Fruit fly (Drosophila melanogaster): Measurements from ENCODE around the gene vls.

The vls gene

dm6 chr2L:20097105-20097631 is 31.7 kb upstream of the vls start, which contains the start of the genes mRpS18B and Kua (continued):
- TF ChIP-seq hkb (optimal IDR thresholded peaks at IDR 0.05) (no peak), hkb (GFP tag; IDR thresholded peaks at IDR 0.05) (peak; percentile 53), CkIIα-i1 (GFP tag; IDR thresholded peaks at IDR 0.05) (no peak), otp (GFP tag; IDR thresholded peaks at IDR 0.05) (peak; percentile 40; the same call in 1 of the 3 replicates), cas (GFP tag; IDR thresholded peaks at IDR 0.05) (no peak), CG10366 (GFP tag; IDR thresholded peaks at IDR 0.05) (peak; percentile 31; the same call in 1 of the 2 replicates), exex (tag; optimal IDR thresholded peaks at IDR 0.05) (no peak), CG17802 (tag; optimal IDR thresholded peaks at IDR 0.05) (peak; percentile 9), Side (GFP tag; optimal IDR thresholded peaks at IDR 0.05) (no peak), Lhr (GFP tag; optimal IDR thresholded peaks at IDR 0.05) (peak; percentile 45), ken (GFP tag; IDR thresholded peaks at IDR 0.05) (peak; percentile 71), ro (GFP tag; IDR thresholded peaks at IDR 0.05) (no peak), CG32772 (GFP tag; IDR thresholded peaks at IDR 0.05) (no peak), zfh2 (GFP tag; optimal IDR thresholded peaks at IDR 0.05) (no peak), dysf (GFP tag; IDR thresholded peaks at IDR 0.05) (peak; percentile 57; the same call in 2 of the 3 replicates), z (GFP tag; IDR thresholded peaks at IDR 0.05) (no peak), maf-S (GFP tag; optimal IDR thresholded peaks at IDR 0.05) (no peak), stwl (tag; optimal IDR thresholded peaks at IDR 0.05) (no peak), CG11093 (GFP tag; IDR thresholded peaks at IDR 0.05) (no peak), CG6791 (GFP tag; IDR thresholded peaks at IDR 0.05; ENCODE audit: partially characterized antibody) (no peak), stc (GFP tag; IDR thresholded peaks at IDR 0.05) (peak; percentile 23; the same call in 1 of the 2 replicates), Bteb2 (GFP tag; optimal IDR thresholded peaks at IDR 0.05) (no peak), trem (tag; optimal IDR thresholded peaks at IDR 0.05) (peak; percentile 54), abd-A (tag; optimal IDR thresholded peaks at IDR 0.05) (no peak), Drgx (GFP tag; IDR thresholded peaks at IDR 0.05) (peak; percentile 55; the same call in 1 of the 2 replicates), Gug (GFP tag; IDR thresholded peaks at IDR 0.05) (no peak; the same call in 3 of the 4 replicates), gfzf (GFP tag; optimal IDR thresholded peaks at IDR 0.05) (no peak), CG4404 (GFP tag; IDR thresholded peaks at IDR 0.05) (peak; percentile 36; the same call in 1 of the 2 replicates), Mes4 (GFP tag; optimal IDR thresholded peaks at IDR 0.05) (no peak), sens (GFP tag) (peak; percentile 90), Spps (tag; optimal IDR thresholded peaks at IDR 0.05) (no peak), org-1 (GFP tag; optimal IDR thresholded peaks at IDR 0.05) (no peak), jigr1 (GFP tag; IDR thresholded peaks at IDR 0.05) (no peak), ERR (GFP tag; optimal IDR thresholded peaks at IDR 0.05) (no peak), caup (GFP tag; optimal IDR thresholded peaks at IDR 0.05; ENCODE audit: severe bottlenecking) (peak; percentile 28), CG6254 (GFP tag; optimal IDR thresholded peaks at IDR 0.05) (peak; percentile 23), hb (GFP tag; IDR thresholded peaks at IDR 0.05; ENCODE audit: partially characterized antibody) (no peak), CG6272 (GFP tag; IDR thresholded peaks at IDR 0.05) (peak; percentile 43; the same call in 1 of the 2 replicates), bbx (GFP tag; IDR thresholded peaks at IDR 0.05; ENCODE audit: partially characterized antibody) (peak; percentile 60; the same call in 1 of the 2 replicates), CG30020 (tag; optimal IDR thresholded peaks at IDR 0.05) (peak; percentile 45), Med (GFP tag) (peak; percentile 85), ewg (GFP tag; optimal IDR thresholded peaks at IDR 0.05) (no peak), CG9437 (GFP tag; optimal IDR thresholded peaks at IDR 0.05) (peak; percentile 86), CG14014 (GFP tag; IDR thresholded peaks at IDR 0.05) (peak; percentile 66), H2.0 (GFP tag; IDR thresholded peaks at IDR 0.05) (peak; percentile 46; the same call in 1 of the 2 replicates), gsb (GFP tag; IDR thresholded peaks at IDR 0.05) (no peak), CG2116 (GFP tag; optimal IDR thresholded peaks at IDR 0.05) (peak; percentile 48), Antp (GFP tag; optimal IDR thresholded peaks at IDR 0.05) (no peak), CG3163 (GFP tag; optimal IDR thresholded peaks at IDR 0.05) (no peak), CG15514 (GFP tag; optimal IDR thresholded peaks at IDR 0.05) (peak; percentile 63), CG5953 (GFP tag; IDR thresholded peaks at IDR 0.05) (no peak)

All from whole organism, embryonic.